Worm (Caenorhabditis elegans): Measurements from ENCODE around the gene C47E8.9.
A peak's percentile ranks its signal among the peaks of the same experiment; 100 is the strongest.

C47E8.9 gene

ce11 chrV:14645817-14646789 is 17.0 kb upstream of the C47E8.9 start, which contains the start of the genes rfc-1 and pmp-3:
rfc-1 (minus strand) TSS chrV:14645979.
pmp-3 (plus strand) TSS chrV:14646739.
- TF ChIP-seq dao-5 (tag; optimal IDR thresholded peaks at IDR 0.05), result no peak
- TF ChIP-seq W03F9.2 (tag; optimal IDR thresholded peaks at IDR 0.05), result peak; percentile 62

- TF ChIP-seq dao-5 (tag; optimal IDR thresholded peaks at IDR 0.05), result no peak
- TF ChIP-seq W03F9.2 (tag; optimal IDR thresholded peaks at IDR 0.05), result no peak
- no peak for TF ChIP-seq him-1 (tag; optimal IDR thresholded peaks at IDR 0.05)
These were observed 14.3 kb upstream of the C47E8.9 start for ce11 chrV:14648825-14649224.

DNA sequence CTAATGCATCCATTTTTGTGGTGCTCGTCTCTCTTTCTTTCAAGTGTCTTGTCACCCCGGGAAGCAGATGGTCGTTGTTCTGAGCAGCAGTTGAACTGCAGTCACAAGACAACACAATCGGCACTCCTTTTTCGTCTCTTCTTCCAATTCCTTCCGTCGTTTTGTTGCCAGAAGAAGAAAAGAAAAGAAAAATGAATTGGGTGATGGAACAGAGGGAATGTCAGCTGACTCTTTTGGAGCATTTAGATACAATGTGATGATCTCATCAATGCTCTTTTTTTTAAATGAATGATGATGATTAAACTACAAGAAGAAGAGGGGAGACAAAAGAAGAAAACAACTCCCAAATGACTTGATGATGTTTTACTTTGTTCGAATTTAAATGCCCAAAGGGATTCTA is 13.2 kb upstream of the C47E8.9 start:
- TF ChIP-seq W03F9.2 (tag; optimal IDR thresholded peaks at IDR 0.05) (no peak), dao-5 (tag; optimal IDR thresholded peaks at IDR 0.05) (no peak), him-1 (tag; optimal IDR thresholded peaks at IDR 0.05) (peak; percentile 9)

DNA sequence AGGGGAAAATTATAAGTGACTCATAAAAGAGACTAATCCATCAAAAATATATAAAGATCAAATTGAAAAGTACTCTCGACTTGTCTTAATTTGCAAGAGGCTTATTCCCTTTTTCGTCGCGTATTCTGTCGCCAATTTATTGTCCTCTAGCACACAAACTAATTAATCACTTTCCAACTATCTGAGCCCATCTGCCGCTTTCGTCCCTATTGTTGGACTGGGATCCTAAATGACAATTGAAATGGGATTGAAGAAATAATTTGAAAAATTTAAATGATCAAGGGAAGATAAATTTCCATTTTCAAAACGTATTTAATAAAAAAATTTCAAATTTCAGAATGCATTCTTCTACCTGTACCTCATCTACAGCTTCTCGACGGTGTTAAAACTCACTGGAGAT is 12.5 kb upstream of the C47E8.9 start:
- no peak for TF ChIP-seq dao-5 (tag; optimal IDR thresholded peaks at IDR 0.05)
- no peak for TF ChIP-seq W03F9.2 (tag; optimal IDR thresholded peaks at IDR 0.05)
- TF ChIP-seq him-1 (tag; optimal IDR thresholded peaks at IDR 0.05), result no peak

DNA sequence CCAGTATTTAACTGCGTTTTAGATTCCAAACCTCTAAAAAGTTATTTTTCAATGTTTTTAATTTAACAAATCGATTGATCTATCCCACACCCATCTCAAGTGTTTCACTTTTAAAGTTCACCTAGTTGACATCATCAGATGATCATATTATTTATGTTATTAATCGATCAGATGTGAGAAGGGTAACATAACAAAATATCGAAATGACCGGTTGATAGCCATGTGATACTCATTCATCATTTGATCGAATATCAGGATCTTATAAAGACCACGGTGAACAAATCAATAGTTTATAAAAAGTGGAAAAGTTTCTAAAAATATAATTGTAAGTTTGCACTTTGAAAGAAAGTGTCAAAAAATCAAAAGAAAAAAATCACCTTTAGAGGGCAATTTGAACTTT is 7.4 kb upstream of the C47E8.9 start:
- TF ChIP-seq him-1 (tag; optimal IDR thresholded peaks at IDR 0.05) (no peak), W03F9.2 (tag; optimal IDR thresholded peaks at IDR 0.05) (no peak), dao-5 (tag; optimal IDR thresholded peaks at IDR 0.05) (no peak)

DNA sequence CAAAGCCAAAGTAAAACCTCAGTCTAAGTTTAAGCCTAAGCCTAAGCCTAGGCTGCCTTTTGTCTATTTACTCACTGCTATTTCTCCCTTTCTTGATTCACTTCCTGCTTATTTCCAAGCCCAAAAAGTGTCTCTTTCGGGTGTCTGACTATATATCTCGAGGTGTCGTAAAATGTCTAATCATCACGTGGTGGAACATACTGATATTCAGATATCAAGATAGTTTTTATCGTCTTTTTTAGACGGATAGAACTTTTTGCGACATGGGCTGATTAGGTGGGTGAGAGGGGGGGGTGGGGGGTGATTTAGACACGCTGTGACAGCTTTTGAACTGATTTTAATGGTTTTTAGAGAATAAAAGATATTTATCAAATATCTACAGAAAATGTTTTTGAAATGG is 6.1 kb upstream of the C47E8.9 start:
- TF ChIP-seq dao-5 (tag; optimal IDR thresholded peaks at IDR 0.05) (no peak), him-1 (tag; optimal IDR thresholded peaks at IDR 0.05) (no peak), W03F9.2 (tag; optimal IDR thresholded peaks at IDR 0.05) (no peak)

DNA sequence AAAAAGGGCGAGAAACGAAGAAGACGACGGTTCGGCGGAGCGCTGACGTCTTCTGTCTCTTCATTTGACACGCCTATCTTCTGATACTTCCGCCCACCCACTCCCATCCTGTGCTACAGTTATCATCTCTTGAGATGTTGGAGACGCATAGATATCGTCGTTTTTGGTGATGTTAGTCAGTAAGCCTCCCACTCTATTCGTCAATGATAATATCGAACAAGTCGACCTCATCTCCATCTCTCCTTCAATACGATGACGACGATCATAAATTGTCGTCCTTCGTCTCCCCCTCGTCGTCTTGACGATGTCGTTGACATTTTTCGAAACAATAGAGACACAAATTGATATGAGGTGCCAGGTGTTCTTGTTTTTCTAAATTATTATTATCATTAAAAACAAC is 5.0 kb upstream of the C47E8.9 start, which contains the start of gene slc-25A29:
slc-25A29 (minus strand) TSS at position 45 of the 400 bp plus-strand sequence.
- TF ChIP-seq W03F9.2 (tag; optimal IDR thresholded peaks at IDR 0.05), result no peak
- no peak for TF ChIP-seq him-1 (tag; optimal IDR thresholded peaks at IDR 0.05)
- no peak for TF ChIP-seq dao-5 (tag; optimal IDR thresholded peaks at IDR 0.05)

DNA sequence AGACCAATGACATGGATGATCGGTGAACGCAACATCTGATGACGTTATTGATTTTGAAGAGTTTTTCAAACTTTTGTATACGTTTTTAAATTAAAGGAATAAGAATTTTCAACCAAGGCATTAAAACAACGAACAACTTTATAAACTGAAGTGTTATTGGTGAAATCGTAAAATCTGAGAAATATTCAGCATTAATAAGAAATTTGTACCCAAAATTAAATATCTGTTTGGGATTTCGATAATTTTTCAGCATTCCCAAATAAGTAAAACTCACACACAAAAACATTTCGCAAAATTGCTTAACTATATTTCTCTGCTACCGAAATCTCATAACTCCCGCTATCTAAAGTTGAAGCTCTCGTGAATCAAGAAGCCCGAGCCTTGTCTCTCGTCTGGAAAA is 3.5 kb upstream of the C47E8.9 start:
- TF ChIP-seq W03F9.2 (tag; optimal IDR thresholded peaks at IDR 0.05), result no peak
- TF ChIP-seq him-1 (tag; optimal IDR thresholded peaks at IDR 0.05), result no peak
- TF ChIP-seq dao-5 (tag; optimal IDR thresholded peaks at IDR 0.05), result no peak

ce11 chrV:14660608-14661355 is 2.3 kb upstream of the C47E8.9 start, which contains the start of gene srh-17:
srh-17 (plus strand) TSS chrV:14661305.
- no peak for TF ChIP-seq dao-5 (tag; optimal IDR thresholded peaks at IDR 0.05)
- no peak for TF ChIP-seq W03F9.2 (tag; optimal IDR thresholded peaks at IDR 0.05)
- TF ChIP-seq him-1 (tag; optimal IDR thresholded peaks at IDR 0.05), result no peak

DNA sequence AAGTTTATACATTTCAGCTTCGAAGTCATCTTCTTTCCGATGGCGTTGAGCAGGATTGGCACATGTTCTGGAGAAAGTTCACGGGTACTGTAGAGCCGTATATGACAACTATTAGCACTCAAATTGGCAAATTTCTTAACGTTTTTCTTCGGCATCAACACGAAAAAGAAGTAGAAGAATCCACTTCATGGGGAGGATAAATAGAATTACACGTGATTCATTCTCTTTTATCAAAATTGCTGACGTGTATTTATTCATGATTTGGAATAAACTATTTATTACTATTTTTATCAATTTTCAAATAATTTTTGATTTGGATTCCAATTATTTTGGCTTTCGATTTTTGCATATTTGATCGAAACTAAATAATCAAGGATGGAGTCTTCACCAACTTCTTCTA is 2.6 kb downstream of the C47E8.9 start, which contains the start of gene C47E8.1:
C47E8.1 (plus strand) TSS at position 301 of the 400 bp plus-strand sequence.
- TF ChIP-seq dao-5 (tag; optimal IDR thresholded peaks at IDR 0.05), result no peak

- TF ChIP-seq dao-5 (tag; optimal IDR thresholded peaks at IDR 0.05) (no peak), W03F9.2 (tag; optimal IDR thresholded peaks at IDR 0.05) (no peak), him-1 (tag; optimal IDR thresholded peaks at IDR 0.05) (no peak)
These were observed 15.2 kb downstream of the C47E8.9 start for ce11 chrV:14678298-14678697.

DNA sequence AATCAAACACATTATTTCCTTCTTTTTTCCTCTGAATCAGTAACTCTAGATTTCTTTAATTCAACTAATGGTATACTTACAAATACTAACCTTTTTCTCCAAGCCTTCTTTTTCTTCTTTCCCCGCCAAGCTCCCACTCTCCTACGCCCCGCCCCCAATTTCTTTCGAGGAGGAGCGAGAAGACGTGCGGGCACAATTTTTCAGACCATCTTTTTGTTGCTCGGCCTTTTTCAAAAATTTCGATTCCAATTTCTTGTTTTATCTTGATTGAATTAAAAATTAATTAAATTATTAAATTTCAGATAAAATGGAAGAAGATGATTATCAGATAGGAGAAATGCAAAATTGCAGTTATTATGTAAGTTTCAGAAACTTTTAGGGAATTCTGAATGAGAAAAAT is 16.9 kb downstream of the C47E8.9 start, which contains the start of gene C47E8.3:
C47E8.3 (plus strand) TSS at position 301 of the 400 bp plus-strand sequence.
- TF ChIP-seq dao-5 (tag; optimal IDR thresholded peaks at IDR 0.05) (no peak), him-1 (tag; optimal IDR thresholded peaks at IDR 0.05) (no peak), W03F9.2 (tag; optimal IDR thresholded peaks at IDR 0.05) (no peak)

- no peak for TF ChIP-seq W03F9.2 (tag; optimal IDR thresholded peaks at IDR 0.05)
- TF ChIP-seq dao-5 (tag; optimal IDR thresholded peaks at IDR 0.05), result no peak
- no peak for TF ChIP-seq him-1 (tag; optimal IDR thresholded peaks at IDR 0.05)
These were observed 19.8 kb downstream of the C47E8.9 start for ce11 chrV:14682870-14683269.

ce11 chrV:14683291-14683690 is 20.2 kb downstream of the C47E8.9 start:
- TF ChIP-seq dao-5 (tag; optimal IDR thresholded peaks at IDR 0.05), result no peak
